Worm (Caenorhabditis elegans): ENCODE measurements around the gene Y7A5A.6.

DNA sequence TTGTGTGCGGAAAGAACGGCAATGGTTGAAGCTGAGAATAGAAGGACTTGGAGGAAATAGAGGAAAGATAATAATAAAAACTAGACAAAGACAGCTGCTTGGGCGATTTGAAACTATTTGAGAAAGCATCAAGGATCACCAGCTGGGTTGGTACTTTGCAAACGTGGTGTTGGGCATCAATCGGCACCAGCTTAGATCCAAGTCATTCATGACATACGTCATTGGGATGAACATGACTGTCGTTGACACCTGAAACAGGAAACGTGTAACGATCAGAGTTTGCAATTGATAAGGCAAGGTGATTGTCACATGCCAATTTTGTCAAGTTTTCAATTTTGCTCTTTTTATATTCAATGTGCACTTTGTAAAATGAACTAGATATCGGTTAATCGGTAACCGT lies 43.0 kb upstream of the Y7A5A.6 start:
- TF ChIP-seq vab-15 (tag; optimal IDR thresholded peaks at IDR 0.05): no peak
- no peak for TF ChIP-seq lin-13 (GFP tag; optimal IDR thresholded peaks at IDR 0.05)
- no peak for TF ChIP-seq unc-62 (GFP tag; optimal IDR thresholded peaks at IDR 0.05)
- TF ChIP-seq unc-130 (tag; optimal IDR thresholded peaks at IDR 0.05): no peak
- no peak for TF ChIP-seq nhr-11 (tag; optimal IDR thresholded peaks at IDR 0.05)
- TF ChIP-seq nhr-90 (tag; optimal IDR thresholded peaks at IDR 0.05; ENCODE audit: poor library complexity): no peak
- TF ChIP-seq ztf-4 (tag; optimal IDR thresholded peaks at IDR 0.05): no peak

Data from whole organism, L1 larva.